Fruit fly (Drosophila melanogaster): ENCODE measurements around the gene meigo.

Gene meigo

dm6 chr3R:21184373-21185132 is 46.5 kb downstream of the meigo start (continued):
- TF ChIP-seq Ets21C (GFP tag; optimal IDR thresholded peaks at IDR 0.05): no peak
- peak; percentile 6 for TF ChIP-seq fd59A (GFP tag; optimal IDR thresholded peaks at IDR 0.05)
- peak; percentile 19 for TF ChIP-seq CG1621 (tag; optimal IDR thresholded peaks at IDR 0.05)
- peak; percentile 8 for TF ChIP-seq CG6808 (GFP tag; optimal IDR thresholded peaks at IDR 0.05)
- peak; percentile 56 for TF ChIP-seq esn (GFP tag; optimal IDR thresholded peaks at IDR 0.05)
- no peak for TF ChIP-seq CG8632 (GFP tag; optimal IDR thresholded peaks at IDR 0.05)
- peak; percentile 63 for TF ChIP-seq CG3919 (GFP tag; optimal IDR thresholded peaks at IDR 0.05)
- TF ChIP-seq Hr4 (GFP tag; optimal IDR thresholded peaks at IDR 0.05): peak; percentile 53
- peak; percentile 56 for TF ChIP-seq Sox14 (GFP tag; optimal IDR thresholded peaks at IDR 0.05)
- TF ChIP-seq Eip93F (GFP tag; optimal IDR thresholded peaks at IDR 0.05): no peak
- no peak for TF ChIP-seq fd85E (GFP tag; optimal IDR thresholded peaks at IDR 0.05)

DNA sequence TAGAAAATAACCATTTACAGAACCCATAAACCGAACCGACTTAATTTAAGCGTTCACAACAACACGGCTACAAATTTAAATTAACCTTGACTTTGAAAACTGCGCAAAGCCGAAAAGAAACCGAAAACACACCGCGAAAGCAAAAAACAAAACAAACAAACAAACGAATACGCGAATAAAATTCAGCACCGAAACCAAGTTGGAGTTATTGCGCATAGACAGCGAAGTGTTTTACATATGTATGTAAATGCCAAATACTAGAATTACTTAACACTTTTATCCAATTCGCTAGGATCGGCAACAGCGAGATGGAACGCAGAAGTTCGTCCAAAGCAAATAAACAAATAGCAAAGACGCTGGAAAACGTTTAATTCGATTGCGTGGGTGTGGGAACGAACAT is 47.6 kb downstream of the meigo start:
- TF ChIP-seq Blimp-1 (GFP tag; optimal IDR thresholded peaks at IDR 0.05): peak; percentile 0
- no peak for TF ChIP-seq CG3919 (GFP tag; optimal IDR thresholded peaks at IDR 0.05)
- TF ChIP-seq net (GFP tag; optimal IDR thresholded peaks at IDR 0.05): no peak
- no peak for TF ChIP-seq Sox15 (GFP tag; optimal IDR thresholded peaks at IDR 0.05)
- peak; percentile 19 for TF ChIP-seq fkh (GFP tag; optimal IDR thresholded peaks at IDR 0.05)

dm6 chr3R:21186606-21187393 is 48.7 kb downstream of the meigo start:
- peak; percentile 55 for TF ChIP-seq CG6808 (GFP tag; optimal IDR thresholded peaks at IDR 0.05)
- peak; percentile 4 for TF ChIP-seq Sox15 (GFP tag; optimal IDR thresholded peaks at IDR 0.05)
- peak; percentile 37 for TF ChIP-seq lz (GFP tag; optimal IDR thresholded peaks at IDR 0.05)
- TF ChIP-seq CG16779 (tag; optimal IDR thresholded peaks at IDR 0.05): no peak
- peak; percentile 93 for TF ChIP-seq Blimp-1 (GFP tag; optimal IDR thresholded peaks at IDR 0.05)
- peak; percentile 62 for TF ChIP-seq esn (GFP tag; optimal IDR thresholded peaks at IDR 0.05)
- no peak for TF ChIP-seq CG7368 (GFP tag; optimal IDR thresholded peaks at IDR 0.05)
- TF ChIP-seq Hr39 (GFP tag; optimal IDR thresholded peaks at IDR 0.05): peak; percentile 51
- peak; percentile 43 for TF ChIP-seq pdm3 (GFP tag; optimal IDR thresholded peaks at IDR 0.05)
- peak; percentile 18 for TF ChIP-seq fkh (GFP tag; optimal IDR thresholded peaks at IDR 0.05)
- peak; percentile 28 for TF ChIP-seq Hr4 (GFP tag; optimal IDR thresholded peaks at IDR 0.05)
- TF ChIP-seq Sox14 (GFP tag; optimal IDR thresholded peaks at IDR 0.05): peak; percentile 50
- TF ChIP-seq CG34406 (GFP tag; optimal IDR thresholded peaks at IDR 0.05): peak; percentile 34
- peak; percentile 13 for TF ChIP-seq CG10669 (GFP tag; optimal IDR thresholded peaks at IDR 0.05)
- TF ChIP-seq CG9139 (GFP tag; optimal IDR thresholded peaks at IDR 0.05): no peak
- no peak for TF ChIP-seq Eip93F (GFP tag; optimal IDR thresholded peaks at IDR 0.05)
- no peak for TF ChIP-seq dsx (GFP tag; optimal IDR thresholded peaks at IDR 0.05; ENCODE audit: poor library complexity, severe bottlenecking)
- peak; percentile 41 for TF ChIP-seq cyc (GFP tag; optimal IDR thresholded peaks at IDR 0.05)
- peak; percentile 1 for TF ChIP-seq CG11902 (GFP tag; optimal IDR thresholded peaks at IDR 0.05)
- peak; percentile 40 for TF ChIP-seq CG6276 (GFP tag; optimal IDR thresholded peaks at IDR 0.05)
- TF ChIP-seq CG6163 (GFP tag; IDR thresholded peaks at IDR 0.05): no peak
- no peak for TF ChIP-seq Ets96B (tag; optimal IDR thresholded peaks at IDR 0.05)
- peak; percentile 34 for TF ChIP-seq acj6 (GFP tag; optimal IDR thresholded peaks at IDR 0.05)
- no peak for TF ChIP-seq CG10631 (GFP tag; optimal IDR thresholded peaks at IDR 0.05)
- no peak for TF ChIP-seq Hr38 (GFP tag; optimal IDR thresholded peaks at IDR 0.05)
- peak in 1 of 2 experiments; percentile 52 for TF ChIP-seq salr (GFP tag; optimal IDR thresholded peaks at IDR 0.05)
- peak; percentile 29 to 74 for TF ChIP-seq ss (GFP tag; optimal IDR thresholded peaks at IDR 0.05)
- no peak for TF ChIP-seq CG11294 (GFP tag; IDR thresholded peaks at IDR 0.05)
- no peak for TF ChIP-seq CG8119 (GFP tag; IDR thresholded peaks at IDR 0.05)
- TF ChIP-seq Gug (GFP tag; IDR thresholded peaks at IDR 0.05): no peak
- peak; percentile 56 for TF ChIP-seq Eip75B (GFP tag; optimal IDR thresholded peaks at IDR 0.05)
- peak; percentile 87 for TF ChIP-seq Eip78C (GFP tag)
- peak; percentile 44; the same call in 1 of the 2 replicates for TF ChIP-seq CG15336 (GFP tag; IDR thresholded peaks at IDR 0.05)
- TF ChIP-seq Ets21C (GFP tag; optimal IDR thresholded peaks at IDR 0.05): no peak
- peak; percentile 42 for TF ChIP-seq CG3919 (GFP tag; optimal IDR thresholded peaks at IDR 0.05)
- peak; percentile 4 for TF ChIP-seq net (GFP tag; optimal IDR thresholded peaks at IDR 0.05)
- TF ChIP-seq vri (GFP tag; optimal IDR thresholded peaks at IDR 0.05): no peak
- TF ChIP-seq eg (GFP tag; IDR thresholded peaks at IDR 0.05): no peak
- peak; percentile 52 for TF ChIP-seq CG32006 (GFP tag; optimal IDR thresholded peaks at IDR 0.05)

Measured in whole organism, prepupa.